Comparison of ENCODE assay signal across 4 fruit fly cellular contexts in the genomic region with DNA sequence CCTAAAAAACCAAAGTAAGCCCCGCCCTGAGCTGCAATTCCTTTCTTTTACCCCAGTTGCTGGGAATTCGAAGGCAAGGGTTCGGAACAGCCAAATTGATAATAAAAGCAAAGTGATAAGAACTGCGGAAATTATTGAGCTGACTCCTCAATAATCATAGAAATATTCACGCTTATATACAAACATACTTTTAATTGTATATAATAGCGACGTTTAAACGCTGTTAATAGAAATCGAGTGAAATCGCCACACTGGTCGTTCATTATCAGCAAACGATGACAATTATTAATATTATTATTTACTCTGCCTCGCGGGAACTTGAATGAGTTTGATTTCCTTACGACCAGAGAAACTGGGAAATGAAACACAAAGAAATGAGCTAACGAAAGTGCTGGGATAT.
TF ChIP-seq lines count a peak whose summit lies in the region.

No protein-coding gene starts in this region.

- no peak for TF ChIP-seq CTCF in whole organism, embryonic (GFP tag; optimal IDR thresholded peaks at IDR 0.05; lab: Kevin White, UChicago)

TF ChIP-seq in whole organism, adult, 20 proteins besides CTCF, POLR2A, EP300 and RAD21:
- TF ChIP-seq cic (GFP tag; optimal IDR thresholded peaks at IDR 0.05; lab: Kevin White, UChicago) (peak; percentile 56), tj (GFP tag; optimal IDR thresholded peaks at IDR 0.05; lab: Kevin White, UChicago) (peak; percentile 1), CG11617 (GFP tag; optimal IDR thresholded peaks at IDR 0.05; lab: Kevin White, UChicago) (no peak), kay (GFP tag; lab: Kevin White, UChicago; ENCODE audit: borderline replicate concordance) (peak; percentile 84)

TF ChIP-seq in whole organism, embryonic, 481 proteins besides CTCF, POLR2A, EP300 and RAD21:
- TF ChIP-seq bowl (GFP tag; IDR thresholded peaks at IDR 0.05; lab: Robert Waterston, UW): no peak
- TF ChIP-seq corto (GFP tag; optimal IDR thresholded peaks at IDR 0.05; lab: Kevin White, UChicago): no peak
- peak; percentile 48 for TF ChIP-seq exex (tag; optimal IDR thresholded peaks at IDR 0.05; lab: Kevin White, UChicago)
- TF ChIP-seq Gsc (GFP tag; IDR thresholded peaks at IDR 0.05; lab: Robert Waterston, UW): no peak
- peak; percentile 19 for TF ChIP-seq sug (tag; optimal IDR thresholded peaks at IDR 0.05; lab: Kevin White, UChicago)
- TF ChIP-seq CG2120 (GFP tag; optimal IDR thresholded peaks at IDR 0.05; lab: Kevin White, UChicago): no peak

TF ChIP-seq in whole organism, prepupa, 60 proteins besides CTCF, POLR2A, EP300 and RAD21:
- no peak for TF ChIP-seq Ets21C (GFP tag; optimal IDR thresholded peaks at IDR 0.05; lab: Kevin White, UChicago)
- TF ChIP-seq vri (GFP tag; optimal IDR thresholded peaks at IDR 0.05; lab: Kevin White, UChicago): peak; percentile 18
- no peak for TF ChIP-seq CG11902 (GFP tag; optimal IDR thresholded peaks at IDR 0.05; lab: Kevin White, UChicago)
- no peak for TF ChIP-seq spab (GFP tag; optimal IDR thresholded peaks at IDR 0.05; lab: Kevin White, UChicago)
- no peak for TF ChIP-seq CG7368 (GFP tag; optimal IDR thresholded peaks at IDR 0.05; lab: Kevin White, UChicago)

TF ChIP-seq in whole organism, wandering third instar larva, 38 proteins besides CTCF, POLR2A, EP300 and RAD21:
- TF ChIP-seq OdsH (GFP tag; optimal IDR thresholded peaks at IDR 0.05; lab: Kevin White, UChicago): no peak
- no peak for TF ChIP-seq dmrt93B (GFP tag; optimal IDR thresholded peaks at IDR 0.05; lab: Kevin White, UChicago)
- TF ChIP-seq Vsx2 (GFP tag; optimal IDR thresholded peaks at IDR 0.05; lab: Kevin White, UChicago; ENCODE audit: partially characterized antibody): no peak
- peak; percentile 49 for TF ChIP-seq brk (GFP tag; optimal IDR thresholded peaks at IDR 0.05; lab: Kevin White, UChicago)
- TF ChIP-seq foxo (GFP tag; optimal IDR thresholded peaks at IDR 0.05; lab: Kevin White, UChicago): no peak
- no peak for TF ChIP-seq CG32264 (GFP tag; optimal IDR thresholded peaks at IDR 0.05; lab: Kevin White, UChicago)
- no peak for TF ChIP-seq Abd-B (GFP tag; optimal IDR thresholded peaks at IDR 0.05; lab: Kevin White, UChicago)
- peak; percentile 26 for TF ChIP-seq sage (GFP tag; optimal IDR thresholded peaks at IDR 0.05; lab: Kevin White, UChicago)
- TF ChIP-seq Mio (GFP tag; optimal IDR thresholded peaks at IDR 0.05; lab: Kevin White, UChicago): no peak
- TF ChIP-seq Hnf4 (GFP tag; optimal IDR thresholded peaks at IDR 0.05; lab: Kevin White, UChicago): peak; percentile 14
- TF ChIP-seq Dif (GFP tag; optimal IDR thresholded peaks at IDR 0.05; lab: Kevin White, UChicago; ENCODE audit: partially characterized antibody): no peak
- no peak for TF ChIP-seq fru (GFP tag; optimal IDR thresholded peaks at IDR 0.05; lab: Kevin White, UChicago)
- TF ChIP-seq usp (GFP tag; optimal IDR thresholded peaks at IDR 0.05; lab: Kevin White, UChicago): no peak
- no peak for TF ChIP-seq pan (optimal IDR thresholded peaks at IDR 0.05; lab: Kevin White, UChicago)
- no peak for TF ChIP-seq GATAd (GFP tag; optimal IDR thresholded peaks at IDR 0.05; lab: Kevin White, UChicago)
- peak; percentile 29 for TF ChIP-seq CrebA (GFP tag; optimal IDR thresholded peaks at IDR 0.05; lab: Kevin White, UChicago; ENCODE audit: borderline replicate concordance)
